Worm (Caenorhabditis elegans) whole organism, L4 larva: ENCODE results near the gene T01D1.7.
A peak's percentile ranks its signal among the peaks of the same experiment; 100 is the strongest.

Experiments used
- D1046.2 ChIP-seq: fragments of 200-800 bp; sonication (Bioruptor generic); IDR thresholded peaks from 2 replicates; pipeline ENCODE4 v1.3.6; 2022; ENCODE audit warnings: missing genetic modification characterization, missing compliant biosample characterization
- F10B5.3 ChIP-seq: sonication (generic microtip); optimal IDR thresholded peaks from 2 replicates; lab custom pipeline; 2016; ENCODE audit warnings: mild to moderate bottlenecking, missing genetic modification characterization, missing compliant biosample characterization
- F26F4.8 ChIP-seq: fragments of 200-800 bp; sonication (Bioruptor generic); conservative IDR thresholded peaks from 2 replicates; pipeline ENCODE4 v1.3.6; 2022; ENCODE audit warnings: missing genetic modification characterization, missing compliant biosample characterization
- F37D6.2 ChIP-seq: sonication (generic microtip); optimal IDR thresholded peaks from 2 replicates; lab custom pipeline; 2016; ENCODE audit warnings: mild to moderate bottlenecking, missing genetic modification characterization, missing compliant biosample characterization
- R02D3.7 ChIP-seq: fragments of 150-350 bp; sonication (generic microtip); optimal IDR thresholded peaks from 3 replicates; lab custom pipeline; 2014; ENCODE audit warnings: missing biosample characterization, missing genetic modification characterization
- Y105C5A.15 ChIP-seq: fragments of 200-800 bp; sonication (Bioruptor generic); IDR thresholded peaks from 2 replicates; pipeline ENCODE4 v1.3.6; 2022; ENCODE audit warnings: missing genetic modification characterization, missing compliant biosample characterization
- Y5F2A.4 ChIP-seq: fragments of 200-800 bp; sonication (Bioruptor generic); optimal IDR thresholded peaks from 2 replicates; lab custom pipeline; 2018; ENCODE audit warnings: mild to moderate bottlenecking, missing genetic modification characterization, missing compliant biosample characterization
- Y75B8A.6 ChIP-seq: fragments of 200-800 bp; sonication (Bioruptor generic); IDR thresholded peaks from 2 replicates; pipeline ENCODE4 v1.3.6; 2022; ENCODE audit warnings: missing genetic modification reagents, missing genetic modification characterization, missing compliant biosample characterization
- aly-2 ChIP-seq: sonication (generic microtip); optimal IDR thresholded peaks from 2 replicates; lab custom pipeline; 2018; ENCODE audit warnings: missing biosample characterization, missing genetic modification characterization
- attf-4 ChIP-seq: sonication (generic microtip); optimal IDR thresholded peaks from 3 replicates; lab custom pipeline; 2017; ENCODE audit warnings: missing biosample characterization, missing genetic modification characterization
- ceh-28 ChIP-seq: fragments of 150-350 bp; optimal IDR thresholded peaks from 2 replicates; lab custom pipeline; 2014; ENCODE audit warnings: missing biosample characterization, missing genetic modification reagents, missing genetic modification characterization
- ceh-62 ChIP-seq: sonication (generic microtip); optimal IDR thresholded peaks from 2 replicates; lab custom pipeline; 2017; ENCODE audit warnings: missing biosample characterization, missing genetic modification characterization
- cey-2 ChIP-seq: sonication (generic microtip); optimal IDR thresholded peaks from 3 replicates; lab custom pipeline; 2017; ENCODE audit warnings: missing genetic modification characterization, mild to moderate bottlenecking, missing compliant biosample characterization, antibody characterized with exemption, borderline replicate concordance; ENCODE audit not compliant: insufficient read depth
- daf-16 ChIP-seq, 3 experiments: sonication (generic microtip); optimal IDR thresholded peaks; 2 replicates each; lab custom pipeline; 2016 to 2017; ENCODE audit warnings: missing genetic modification characterization in 3 of 3, missing genetic modification reagents in 3 of 3, mild to moderate bottlenecking in 2 of 3, missing compliant biosample characterization in 2 of 3, missing biosample characterization in 1 of 3, moderate library complexity in 1 of 3
- daf-8 ChIP-seq: fragments of 200-800 bp; sonication (Bioruptor generic); IDR thresholded peaks from 2 replicates; pipeline ENCODE4 v1.3.6; 2022; ENCODE audit warnings: missing genetic modification characterization, missing compliant biosample characterization
- dmd-9 ChIP-seq: fragments of 200-800 bp; sonication (Bioruptor generic); IDR thresholded peaks from 2 replicates; pipeline ENCODE4 v1.3.6; 2022; ENCODE audit warnings: missing genetic modification reagents, missing genetic modification characterization, missing compliant biosample characterization
- duxl-1 ChIP-seq: sonication (generic microtip); optimal IDR thresholded peaks from 2 replicates; lab custom pipeline; 2016; ENCODE audit warnings: mild to moderate bottlenecking, missing genetic modification characterization, moderate library complexity, missing compliant biosample characterization; ENCODE audit not compliant: poor library complexity
- fkh-10 ChIP-seq: fragments of 150-350 bp; optimal IDR thresholded peaks from 2 replicates; lab custom pipeline; 2014; ENCODE audit warnings: missing biosample characterization, missing genetic modification reagents, missing genetic modification characterization
- fos-1 ChIP-seq: fragments of 150-350 bp; optimal IDR thresholded peaks from 2 replicates; lab custom pipeline; 2014; ENCODE audit warnings: missing biosample characterization, missing genetic modification characterization
- hlh-30 ChIP-seq: sonication (generic microtip); optimal IDR thresholded peaks from 2 replicates; lab custom pipeline; 2017; ENCODE audit warnings: antibody characterized with exemption, mild to moderate bottlenecking, missing genetic modification characterization, missing compliant biosample characterization; ENCODE audit not compliant: insufficient read depth
- lim-7 ChIP-seq: fragments of 200-800 bp; sonication (Bioruptor generic); IDR thresholded peaks from 2 replicates; pipeline ENCODE4 v1.3.6; 2022; ENCODE audit warnings: missing genetic modification characterization, missing compliant biosample characterization
- lin-38 ChIP-seq: fragments of 200-800 bp; sonication (Bioruptor generic); IDR thresholded peaks from 2 replicates; pipeline ENCODE4 v1.3.6; 2022; ENCODE audit warnings: missing genetic modification reagents, missing genetic modification characterization, missing compliant biosample characterization
- lin-39 ChIP-seq: fragments of 150-350 bp; optimal IDR thresholded peaks from 2 replicates; lab custom pipeline; 2014; ENCODE audit warnings: missing biosample characterization, missing genetic modification reagents, missing genetic modification characterization
- lsy-2 ChIP-seq, 2 experiments: fragments of 150-350 bp in 1 of 2; sonication (generic microtip) in 1 of 2; optimal IDR thresholded peaks; 2 replicates each; lab custom pipeline; 2014 to 2017; ENCODE audit warnings: missing biosample characterization in 2 of 2, missing genetic modification characterization in 2 of 2
- mdt-29 ChIP-seq: fragments of 200-800 bp; sonication (Bioruptor generic); IDR thresholded peaks from 2 replicates; pipeline ENCODE4 v1.3.6; 2022; ENCODE audit warnings: missing genetic modification reagents, missing genetic modification characterization, missing compliant biosample characterization
- mes-2 ChIP-seq: sonication (generic microtip); optimal IDR thresholded peaks from 2 replicates; lab custom pipeline; 2016; ENCODE audit warnings: missing genotype, mild to moderate bottlenecking, missing genetic modification characterization, missing compliant biosample characterization; ENCODE audit not compliant: poor library complexity, severe bottlenecking
- mxl-2 ChIP-seq: fragments of 200-800 bp; sonication (Bioruptor generic); conservative IDR thresholded peaks from 2 replicates; pipeline ENCODE4 v1.3.6; 2022; ENCODE audit warnings: missing genetic modification reagents, missing genetic modification characterization, missing compliant biosample characterization
- nhr-102 ChIP-seq: sonication (generic microtip); optimal IDR thresholded peaks from 2 replicates; lab custom pipeline; 2016; ENCODE audit warnings: mild to moderate bottlenecking, missing genetic modification characterization, moderate library complexity, missing compliant biosample characterization
- nhr-111 ChIP-seq: fragments of 200-800 bp; sonication (Bioruptor generic); optimal IDR thresholded peaks from 2 replicates; lab custom pipeline; 2018; ENCODE audit warnings: mild to moderate bottlenecking, missing genetic modification characterization, missing compliant biosample characterization
- nhr-42 ChIP-seq: fragments of 200-800 bp; sonication (Bioruptor generic); IDR thresholded peaks from 2 replicates; pipeline ENCODE4 v1.3.6; 2022; ENCODE audit warnings: missing genetic modification characterization, missing compliant biosample characterization
- nhr-6 ChIP-seq: fragments of 150-350 bp; optimal IDR thresholded peaks from 2 replicates; lab custom pipeline; 2014; ENCODE audit warnings: missing biosample characterization, missing genetic modification characterization
- pha-4 ChIP-seq, 2 experiments: fragments of 150-350 bp in 1 of 2; fragments of 200-800 bp in 1 of 2; sonication (Bioruptor generic) in 1 of 2; IDR thresholded peaks in 1 of 2; optimal IDR thresholded peaks in 1 of 2; 2 replicates each; pipeline versions ENCODE4 v1.3.6 to Lab custom; 2014 to 2022; ENCODE audit warnings: missing genetic modification characterization in 2 of 2, missing genetic modification reagents in 2 of 2, missing biosample characterization in 1 of 2, missing compliant biosample characterization in 1 of 2
- php-3 ChIP-seq: fragments of 200-800 bp; sonication (Bioruptor generic); IDR thresholded peaks from 2 replicates; pipeline ENCODE4 v1.3.6; 2022; ENCODE audit warnings: missing genetic modification reagents, missing genetic modification characterization, missing compliant biosample characterization
- saeg-2 ChIP-seq: fragments of 200-800 bp; sonication (Bioruptor generic); IDR thresholded peaks from 2 replicates; pipeline ENCODE4 v1.3.6; 2022; ENCODE audit warnings: missing genetic modification reagents, missing genetic modification characterization, missing compliant biosample characterization
- set-16 ChIP-seq: fragments of 200-800 bp; sonication (Bioruptor generic); IDR thresholded peaks from 2 replicates; pipeline ENCODE4 v1.3.6; 2022; ENCODE audit warnings: missing genetic modification reagents, missing genetic modification characterization, missing compliant biosample characterization
- tag-97 ChIP-seq: fragments of 200-800 bp; sonication (Bioruptor generic); IDR thresholded peaks from 2 replicates; pipeline ENCODE4 v1.3.6; 2022; ENCODE audit warnings: missing genetic modification characterization, missing compliant biosample characterization
- tra-1 ChIP-seq: fragments of 200-800 bp; sonication (Bioruptor generic); IDR thresholded peaks from 2 replicates; pipeline ENCODE4 v1.3.6; 2022; ENCODE audit warnings: missing genetic modification reagents, missing genetic modification characterization, missing compliant biosample characterization
- unc-62 ChIP-seq, 3 experiments: fragments of 150-350 bp in 1 of 3; sonication (generic microtip); optimal IDR thresholded peaks in 2 of 3; peaks in 1 of 3; 1 replicate in 1 of 3; 2 replicates in 2 of 3; lab custom pipeline; 2014 to 2017; ENCODE audit warnings: missing biosample characterization in 3 of 3, missing genetic modification characterization in 3 of 3, missing genetic modification reagents in 3 of 3, missing genotype in 1 of 3
- vab-7 ChIP-seq: fragments of 200-800 bp; sonication (Bioruptor generic); IDR thresholded peaks from 2 replicates; pipeline ENCODE4 v1.3.6; 2022; ENCODE audit warnings: missing genetic modification reagents, missing genetic modification characterization, missing compliant biosample characterization
- zip-11 ChIP-seq: fragments of 200-800 bp; sonication (Bioruptor generic); IDR thresholded peaks from 2 replicates; pipeline ENCODE4 v1.3.6; 2022; ENCODE audit warnings: missing genetic modification characterization, missing compliant biosample characterization
- zip-2 ChIP-seq: fragments of 150-350 bp; optimal IDR thresholded peaks from 2 replicates; lab custom pipeline; 2014; ENCODE audit warnings: missing biosample characterization, missing genetic modification characterization
- ztf-11 ChIP-seq: fragments of 150-350 bp; optimal IDR thresholded peaks from 2 replicates; lab custom pipeline; 2014; ENCODE audit warnings: missing biosample characterization, missing genetic modification characterization
- ztf-7 ChIP-seq: fragments of 150-350 bp; optimal IDR thresholded peaks from 2 replicates; lab custom pipeline; 2014; ENCODE audit warnings: missing biosample characterization, missing genetic modification characterization

Gene T01D1.7

ce11 chrII:176622-177021 is 3.0 kb upstream of the T01D1.7 start:
- no peak for TF ChIP-seq tag-97 (GFP tag; lab: Robert Waterston, UW)
- no peak for TF ChIP-seq fos-1 (tag; lab: Kevin White, UChicago)
- TF ChIP-seq nhr-111 (GFP tag; lab: Kevin White, UChicago) = no peak
- TF ChIP-seq fkh-10 (GFP tag; lab: Kevin White, UChicago) = no peak
- TF ChIP-seq F26F4.8 (GFP tag; lab: Robert Waterston, UW) = no peak
- no peak for TF ChIP-seq lim-7 (GFP tag; lab: Robert Waterston, UW)
- TF ChIP-seq Y105C5A.15 (GFP tag; lab: Robert Waterston, UW) = no peak
- TF ChIP-seq saeg-2 (GFP tag; lab: Robert Waterston, UW) = no peak
- no peak for TF ChIP-seq F10B5.3 (tag; lab: Kevin White, UChicago)
- TF ChIP-seq nhr-42 (GFP tag; lab: Robert Waterston, UW) = no peak
- TF ChIP-seq attf-4 (tag; lab: Kevin White, UChicago) = no peak
- no peak for TF ChIP-seq Y75B8A.6 (GFP tag; lab: Robert Waterston, UW)
- TF ChIP-seq lin-38 (GFP tag; lab: Robert Waterston, UW) = no peak
- TF ChIP-seq nhr-102 (tag; lab: Kevin White, UChicago) = no peak
- no peak for TF ChIP-seq D1046.2 (GFP tag; lab: Robert Waterston, UW)
- TF ChIP-seq php-3 = no peak
- no peak for TF ChIP-seq daf-16 (GFP tag; optimal IDR thresholded peaks at IDR 0.05; lab: Kevin White, UChicago)
- TF ChIP-seq daf-16 (tag; optimal IDR thresholded peaks at IDR 0.05; lab: Kevin White, UChicago) = no peak
- no peak for TF ChIP-seq pha-4 (GFP tag; IDR thresholded peaks at IDR 0.05; lab: Robert Waterston, UW)
- no peak for TF ChIP-seq pha-4 (tag; optimal IDR thresholded peaks at IDR 0.05; lab: Kevin White, UChicago)
- TF ChIP-seq vab-7 (GFP tag; lab: Robert Waterston, UW) = no peak
- TF ChIP-seq ztf-7 (tag; lab: Kevin White, UChicago) = no peak

- TF ChIP-seq unc-62 (GFP tag; optimal IDR thresholded peaks at IDR 0.05 in 1 of 2; lab: Kevin White, UChicago) (peak in 1 of 2 experiments; percentile 21), unc-62 (tag; optimal IDR thresholded peaks at IDR 0.05; lab: Kevin White, UChicago) (no peak), mes-2 (tag; lab: Kevin White, UChicago) (no peak)
Measured at ce11 chrII:175868-176267, 2.3 kb upstream of the T01D1.7 start, which contains the start of gene T01D1.3. TSS of gene T01D1.3 (minus strand) at chrII:175968.

ce11 chrII:163229-163628 is 10.3 kb downstream of the T01D1.7 start:
- TF ChIP-seq duxl-1 (tag; lab: Kevin White, UChicago) (no peak), ceh-62 (tag; lab: Kevin White, UChicago) (no peak), tag-97 (GFP tag; lab: Robert Waterston, UW) (no peak), mes-2 (tag; lab: Kevin White, UChicago) (peak; percentile 15), aly-2 (no peak), hlh-30 (tag; lab: Kevin White, UChicago) (no peak), set-16 (GFP tag; lab: Robert Waterston, UW) (no peak)

- TF ChIP-seq fkh-10 (GFP tag; lab: Kevin White, UChicago) (no peak), duxl-1 (tag; lab: Kevin White, UChicago) (no peak), R02D3.7 (no peak), F37D6.2 (tag; lab: Kevin White, UChicago) (no peak), mxl-2 (GFP tag; lab: Robert Waterston, UW) (peak; percentile 37; the same call in 1 of the 2 replicates), ztf-7 (tag; lab: Kevin White, UChicago) (no peak), zip-2 (no peak), mdt-29 (GFP tag; lab: Robert Waterston, UW) (no peak), zip-11 (GFP tag; lab: Robert Waterston, UW) (no peak), cey-2 (tag; lab: Kevin White, UChicago) (peak; percentile 48), nhr-6 (peak; percentile 47), ceh-28 (tag; lab: Kevin White, UChicago) (no peak), dmd-9 (GFP tag; lab: Robert Waterston, UW) (no peak), daf-8 (GFP tag; lab: Robert Waterston, UW) (no peak), tra-1 (GFP tag; lab: Robert Waterston, UW) (peak; percentile 84), lsy-2 (tag; optimal IDR thresholded peaks at IDR 0.05; lab: Kevin White, UChicago) (peak in 1 of 2 experiments; percentile 47), lin-39 (tag; lab: Kevin White, UChicago) (no peak), nhr-102 (tag; lab: Kevin White, UChicago) (no peak), Y5F2A.4 (no peak), daf-16 (GFP tag; optimal IDR thresholded peaks at IDR 0.05; lab: Kevin White, UChicago) (no peak), daf-16 (tag; optimal IDR thresholded peaks at IDR 0.05; lab: Kevin White, UChicago) (peak; percentile 82), ztf-11 (tag; lab: Kevin White, UChicago) (no peak), lin-38 (GFP tag; lab: Robert Waterston, UW) (peak; percentile 25; the same call in 1 of the 2 replicates)
Measured at ce11 chrII:162182-162581, 11.4 kb downstream of the T01D1.7 start, which contains the start of gene etr-1. TSS of gene etr-1 (plus strand) at chrII:162374.
